Worm (Caenorhabditis elegans) whole organism, L2 larva: ENCODE results near the gene smcr-8.
"Not testable (repeated sequence)": the region's sequence is repeated elsewhere in the genome, so short reads cannot be mapped to it uniquely, and the experiment has no call there.

ENCODE experiments used
- C34F6.9 ChIP-seq: fragments of 150-350 bp; optimal IDR thresholded peaks from 2 replicates; lab custom pipeline; 2014; ENCODE audit warnings: missing biosample characterization, missing genetic modification characterization
- F13H6.1 ChIP-seq: sonication (generic microtip); optimal IDR thresholded peaks from 2 replicates; lab custom pipeline; 2016; ENCODE audit warnings: missing genetic modification characterization, missing compliant biosample characterization
- R02D3.7 ChIP-seq: fragments of 150-350 bp; optimal IDR thresholded peaks from 2 replicates; lab custom pipeline; 2014; ENCODE audit warnings: missing biosample characterization, missing genetic modification characterization
- Y55F3AM.14 ChIP-seq: fragments of 200-800 bp; sonication (Bioruptor generic); optimal IDR thresholded peaks from 2 replicates; lab custom pipeline; 2018; ENCODE audit warnings: mild to moderate bottlenecking, missing genetic modification characterization, missing compliant biosample characterization
- aly-2 ChIP-seq: fragments of 150-350 bp; optimal IDR thresholded peaks from 2 replicates; lab custom pipeline; 2014; ENCODE audit warnings: missing biosample characterization, missing genetic modification characterization
- ceh-82 ChIP-seq: fragments of 150-350 bp; optimal IDR thresholded peaks from 2 replicates; lab custom pipeline; 2014; ENCODE audit warnings: missing biosample characterization, missing genetic modification characterization
- crh-2 ChIP-seq: sonication (generic microtip); optimal IDR thresholded peaks from 2 replicates; lab custom pipeline; 2017; ENCODE audit warnings: missing biosample characterization, missing genetic modification characterization
- egl-27 ChIP-seq: sonication (generic microtip); optimal IDR thresholded peaks from 3 replicates; lab custom pipeline; 2017; ENCODE audit warnings: missing biosample characterization, missing genetic modification reagents, missing genetic modification characterization
- elt-1 ChIP-seq: fragments of 150-350 bp; optimal IDR thresholded peaks from 2 replicates; lab custom pipeline; 2014; ENCODE audit warnings: missing biosample characterization, missing genetic modification characterization
- elt-3 ChIP-seq: sonication (generic microtip); optimal IDR thresholded peaks from 2 replicates; lab custom pipeline; 2017; ENCODE audit warnings: missing biosample characterization, missing genetic modification characterization
- fos-1 ChIP-seq: fragments of 150-350 bp; optimal IDR thresholded peaks from 2 replicates; lab custom pipeline; 2014; ENCODE audit warnings: missing biosample characterization, missing genetic modification characterization
- gmeb-1 ChIP-seq: fragments of 150-350 bp; optimal IDR thresholded peaks from 2 replicates; lab custom pipeline; 2014; ENCODE audit warnings: missing biosample characterization, missing genetic modification characterization
- lin-11 ChIP-seq: fragments of 150-350 bp; sonication (generic microtip); optimal IDR thresholded peaks from 2 replicates; lab custom pipeline; 2014; ENCODE audit warnings: missing biosample characterization, missing genetic modification characterization, inconsistent platforms, mixed read lengths
- lin-13 ChIP-seq: fragments of 150-350 bp; optimal IDR thresholded peaks from 2 replicates; lab custom pipeline; 2014; ENCODE audit warnings: missing biosample characterization, missing genetic modification reagents, missing genetic modification characterization
- lin-39 ChIP-seq: fragments of 150-350 bp; optimal IDR thresholded peaks from 2 replicates; lab custom pipeline; 2014; ENCODE audit warnings: missing biosample characterization, missing genetic modification reagents, missing genetic modification characterization
- lsy-2 ChIP-seq, 2 experiments: fragments of 150-350 bp in 1 of 2; sonication (generic microtip) in 1 of 2; optimal IDR thresholded peaks; 2 replicates each; lab custom pipeline; 2014 to 2017; ENCODE audit warnings: missing biosample characterization in 2 of 2, missing genetic modification characterization in 2 of 2
- mab-5 ChIP-seq: fragments of 150-350 bp; optimal IDR thresholded peaks from 2 replicates; lab custom pipeline; 2014; ENCODE audit warnings: missing biosample characterization, missing genetic modification characterization
- mbf-1 ChIP-seq: sonication (generic microtip); optimal IDR thresholded peaks from 2 replicates; lab custom pipeline; 2017; ENCODE audit warnings: missing biosample characterization, missing genetic modification characterization
- mdl-1 ChIP-seq, 2 experiments: fragments of 150-350 bp in 1 of 2; sonication (generic microtip) in 1 of 2; optimal IDR thresholded peaks; 2 replicates each; lab custom pipeline; 2017; ENCODE audit warnings: missing biosample characterization in 2 of 2, missing genetic modification characterization in 2 of 2
- nhr-12 ChIP-seq: fragments of 150-350 bp; optimal IDR thresholded peaks from 2 replicates; lab custom pipeline; 2014; ENCODE audit warnings: missing biosample characterization, missing genetic modification characterization
- nhr-129 ChIP-seq: fragments of 150-350 bp; optimal IDR thresholded peaks from 2 replicates; lab custom pipeline; 2014; ENCODE audit warnings: missing biosample characterization, missing genetic modification characterization
- nhr-21 ChIP-seq: fragments of 150-350 bp; optimal IDR thresholded peaks from 2 replicates; lab custom pipeline; 2014; ENCODE audit warnings: missing biosample characterization, missing genetic modification characterization
- nhr-25 ChIP-seq: fragments of 150-350 bp; sonication (generic microtip); optimal IDR thresholded peaks from 3 replicates; lab custom pipeline; 2014; ENCODE audit warnings: missing biosample characterization, missing genetic modification characterization
- nhr-77 ChIP-seq: fragments of 150-350 bp; optimal IDR thresholded peaks from 2 replicates; lab custom pipeline; 2014; ENCODE audit warnings: missing biosample characterization, missing genetic modification characterization
- sem-4 ChIP-seq: fragments of 150-350 bp; optimal IDR thresholded peaks from 2 replicates; lab custom pipeline; 2014; ENCODE audit warnings: missing biosample characterization, missing genetic modification reagents, missing genetic modification characterization
- sma-3 ChIP-seq: sonication (generic microtip); optimal IDR thresholded peaks from 2 replicates; lab custom pipeline; 2016; ENCODE audit warnings: missing genetic modification reagents, missing genetic modification characterization, missing compliant biosample characterization
- sma-9 ChIP-seq, 2 experiments: fragments of 150-350 bp in 1 of 2; sonication (generic microtip) in 1 of 2; optimal IDR thresholded peaks; 2 replicates each; lab custom pipeline; 2014 to 2016; ENCODE audit warnings: missing genetic modification characterization in 2 of 2, mild to moderate bottlenecking in 1 of 2, missing biosample characterization in 1 of 2, missing compliant biosample characterization in 1 of 2, missing genetic modification reagents in 1 of 2, moderate library complexity in 1 of 2
- snpc-4 ChIP-seq: fragments of 150-350 bp; optimal IDR thresholded peaks from 2 replicates; lab custom pipeline; 2014; ENCODE audit warnings: missing biosample characterization, missing genetic modification characterization
- unc-39 ChIP-seq: fragments of 150-350 bp; optimal IDR thresholded peaks from 2 replicates; lab custom pipeline; 2014; ENCODE audit warnings: missing biosample characterization, missing genetic modification characterization
- unc-55 ChIP-seq: fragments of 150-350 bp; sonication (generic microtip); optimal IDR thresholded peaks from 3 replicates; lab custom pipeline; 2014; ENCODE audit warnings: missing biosample characterization, missing genetic modification reagents, missing genetic modification characterization
- zag-1 ChIP-seq: fragments of 150-350 bp; optimal IDR thresholded peaks from 2 replicates; lab custom pipeline; 2014; ENCODE audit warnings: missing biosample characterization, missing genetic modification characterization
- ztf-4 ChIP-seq: fragments of 150-350 bp; optimal IDR thresholded peaks from 2 replicates; lab custom pipeline; 2014; ENCODE audit warnings: missing biosample characterization, missing genetic modification characterization

Gene smcr-8

ce11 chrIII:5025136-5025629 is 26.0 kb downstream of the smcr-8 start (continued):
- no peak for TF ChIP-seq unc-39 (tag; lab: Kevin White, UChicago)

ce11 chrIII:5026366-5026765 is 27.2 kb downstream of the smcr-8 start:
- no peak for TF ChIP-seq sma-9 (GFP tag; optimal IDR thresholded peaks at IDR 0.05; lab: Kevin White, UChicago)
- TF ChIP-seq sma-9 (tag; optimal IDR thresholded peaks at IDR 0.05; lab: Kevin White, UChicago), result no peak
- no peak for TF ChIP-seq nhr-12 (tag; lab: Kevin White, UChicago)
- no peak for TF ChIP-seq aly-2 (tag; lab: Kevin White, UChicago)
- no peak for TF ChIP-seq egl-27
- TF ChIP-seq crh-2 (tag; lab: Kevin White, UChicago), result no peak
- TF ChIP-seq R02D3.7 (tag; lab: Kevin White, UChicago), result no peak
- TF ChIP-seq nhr-77 (tag; lab: Kevin White, UChicago), result no peak
- no peak for TF ChIP-seq C34F6.9

- TF ChIP-seq nhr-25 (tag; lab: Kevin White, UChicago) (peak; percentile 14), unc-55 (GFP tag; lab: Kevin White, UChicago) (no peak), fos-1 (tag; lab: Kevin White, UChicago) (no peak), elt-3 (no peak)
These were observed 28.0 kb downstream of the smcr-8 start for ce11 chrIII:5027219-5027618.

- TF ChIP-seq nhr-21 (tag; lab: Kevin White, UChicago) (no peak), gmeb-1 (no peak), elt-1 (tag; lab: Kevin White, UChicago) (no peak), ztf-4 (tag; lab: Kevin White, UChicago) (no peak), mbf-1 (no peak), zag-1 (no peak), unc-55 (GFP tag; lab: Kevin White, UChicago) (no peak), R02D3.7 (tag; lab: Kevin White, UChicago) (no peak), lin-11 (tag; lab: Kevin White, UChicago) (no peak), elt-3 (no peak)
- TF ChIP-seq, all 48 proteins: peak for 0
These were observed 31.5 kb downstream of the smcr-8 start, which contains the start of gene klp-6 for ce11 chrIII:5030629-5031028. TSS of gene klp-6 (plus strand) at chrIII:5030929.

- TF ChIP-seq ztf-4 (tag; lab: Kevin White, UChicago), result peak; percentile 28
- peak; percentile 27 for TF ChIP-seq snpc-4 (tag; lab: Kevin White, UChicago)
- peak; percentile 49 for TF ChIP-seq lin-11 (tag; lab: Kevin White, UChicago)
- peak; percentile 45 for TF ChIP-seq unc-55 (GFP tag; lab: Kevin White, UChicago)
- peak; percentile 88 for TF ChIP-seq fos-1 (tag; lab: Kevin White, UChicago)
- TF ChIP-seq egl-27, result peak; percentile 24
- peak; percentile 77 for TF ChIP-seq nhr-21 (tag; lab: Kevin White, UChicago)
- peak in 1 of 2 experiments; percentile 43 for TF ChIP-seq mdl-1 (tag; optimal IDR thresholded peaks at IDR 0.05; lab: Kevin White, UChicago)
- TF ChIP-seq nhr-129 (tag; lab: Kevin White, UChicago), result peak; percentile 49
- peak; percentile 70 for TF ChIP-seq Y55F3AM.14 (GFP tag; lab: Kevin White, UChicago)
- TF ChIP-seq crh-2 (tag; lab: Kevin White, UChicago), result peak; percentile 77
- peak; percentile 50 for TF ChIP-seq nhr-25 (tag; lab: Kevin White, UChicago)
- TF ChIP-seq sma-3, result peak; percentile 75
- peak; percentile 47 for TF ChIP-seq sem-4 (tag; lab: Kevin White, UChicago)
- peak; percentile 89 for TF ChIP-seq F13H6.1 (tag; lab: Kevin White, UChicago)
- peak; percentile 7 for TF ChIP-seq mab-5 (tag; lab: Kevin White, UChicago)
- TF ChIP-seq lsy-2 (tag; optimal IDR thresholded peaks at IDR 0.05; lab: Kevin White, UChicago), result peak; percentile 66 to 72
- TF ChIP-seq C34F6.9, result peak; percentile 30
- peak; percentile 76 for TF ChIP-seq lin-13 (GFP tag; lab: Kevin White, UChicago)
- peak; percentile 47 for TF ChIP-seq gmeb-1
- TF ChIP-seq sma-9 (GFP tag; optimal IDR thresholded peaks at IDR 0.05; lab: Kevin White, UChicago), result peak; percentile 50
- TF ChIP-seq sma-9 (tag; optimal IDR thresholded peaks at IDR 0.05; lab: Kevin White, UChicago), result not testable (repeated sequence)
These were observed 32.2 kb downstream of the smcr-8 start for ce11 chrIII:5031375-5031836.

ce11 chrIII:5036158-5036557 is 37.0 kb downstream of the smcr-8 start, which contains the start of gene C45G9.6:
TSS of gene C45G9.6 (plus strand) at chrIII:5036458.
- TF ChIP-seq Y55F3AM.14 (GFP tag; lab: Kevin White, UChicago) (no peak), ztf-4 (tag; lab: Kevin White, UChicago) (no peak), lin-39 (tag; lab: Kevin White, UChicago) (no peak), ceh-82 (tag; lab: Kevin White, UChicago) (no peak), mbf-1 (no peak), F13H6.1 (tag; lab: Kevin White, UChicago) (no peak)
